Fruit fly (Drosophila melanogaster) whole organism: ENCODE measurements around the gene Agpat4.

Source experiments
- CG8478 ChIP-seq: fragments of >200 bp; optimal IDR thresholded peaks from 2 replicates; lab custom pipeline; 2018; ENCODE audit warnings: inconsistent platforms
- Dll ChIP-seq: fragments of >200 bp; optimal IDR thresholded peaks from 2 replicates; lab custom pipeline; 2017
- EcR ChIP-seq, 2 experiments: fragments of >200 bp; optimal IDR thresholded peaks; 2 replicates each; lab custom pipeline; 2017; ENCODE audit warnings: missing biosample characterization in 2 of 2, missing genetic modification characterization in 2 of 2, missing genetic modification reagents in 2 of 2
- pan ChIP-seq: fragments of >200 bp; optimal IDR thresholded peaks from 2 replicates; lab custom pipeline; 2017
- psq ChIP-seq: fragments of >200 bp; optimal IDR thresholded peaks from 2 replicates; lab custom pipeline; 2017
- usp ChIP-seq: fragments of >200 bp; optimal IDR thresholded peaks from 2 replicates; lab custom pipeline; 2017; ENCODE audit warnings: missing biosample characterization, missing genetic modification characterization, mixed read lengths

Gene Agpat4

DNA sequence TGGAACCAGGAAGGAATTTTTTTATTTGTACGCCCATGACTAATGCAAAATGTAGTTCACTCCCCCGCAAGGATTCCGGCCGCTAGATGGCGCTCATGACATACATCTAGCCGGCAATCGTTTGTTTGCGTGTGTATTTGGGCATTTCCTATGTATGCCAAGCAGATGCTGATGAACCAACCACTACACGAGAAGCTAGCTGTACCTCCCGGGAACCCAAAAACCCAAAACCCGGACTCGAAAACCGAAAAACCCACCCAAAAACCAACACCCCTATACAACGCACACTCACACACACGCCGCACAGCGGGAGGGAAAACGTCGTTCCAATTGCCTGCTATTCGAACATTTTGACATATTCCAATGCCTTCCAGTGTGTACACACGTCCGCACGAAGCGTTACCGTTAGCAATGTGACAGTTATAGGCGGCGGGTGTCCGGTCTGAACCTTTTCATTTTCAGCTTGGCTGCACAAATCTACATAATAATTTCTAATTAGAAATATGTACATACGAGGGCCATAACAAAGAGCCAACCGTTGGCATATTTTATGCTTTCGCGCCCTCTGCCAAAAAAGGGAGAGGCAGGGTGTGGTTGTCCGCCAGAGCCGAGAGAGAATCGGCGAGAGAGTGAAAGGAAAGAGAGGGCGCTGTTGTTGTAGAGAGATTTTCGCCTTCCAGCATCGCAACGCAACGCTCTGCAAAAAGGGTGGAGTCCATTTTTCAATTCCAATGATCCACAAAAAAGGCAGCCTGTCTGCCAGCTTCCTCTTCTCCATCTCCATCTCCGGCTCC lies 26.6 kb upstream of the Agpat4 start:
- TF ChIP-seq Dll (lab: Kevin White, UChicago): no peak
- no peak for TF ChIP-seq psq (lab: Kevin White, UChicago)
- no peak for TF ChIP-seq usp (GFP tag; lab: Kevin White, UChicago)
- TF ChIP-seq EcR (GFP tag; optimal IDR thresholded peaks at IDR 0.05; lab: Kevin White, UChicago): no peak
- no peak for TF ChIP-seq CG8478 (lab: Kevin White, UChicago)
- no peak for TF ChIP-seq pan (lab: Kevin White, UChicago)

DNA sequence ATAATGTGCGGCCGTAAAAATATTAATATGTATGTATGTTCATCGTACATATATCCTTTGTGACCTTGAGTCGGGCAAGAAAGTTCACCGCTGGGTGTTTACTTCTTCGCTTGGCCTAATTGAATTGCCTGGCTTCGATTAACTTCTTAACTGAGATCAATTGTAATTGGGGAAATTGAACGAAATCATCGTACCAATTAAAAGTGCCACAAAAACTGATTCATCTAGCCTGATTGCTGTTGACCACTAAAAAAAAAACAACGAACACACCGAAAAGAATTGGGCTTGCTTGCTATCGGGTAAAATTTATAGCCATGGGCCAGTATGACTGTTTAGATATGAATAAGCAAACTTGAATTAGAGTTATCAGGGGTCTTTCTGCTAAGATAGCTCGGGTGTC lies 20.9 kb upstream of the Agpat4 start:
- TF ChIP-seq pan (lab: Kevin White, UChicago) (no peak), CG8478 (lab: Kevin White, UChicago) (no peak), EcR (GFP tag; optimal IDR thresholded peaks at IDR 0.05; lab: Kevin White, UChicago) (no peak), Dll (lab: Kevin White, UChicago) (no peak), psq (lab: Kevin White, UChicago) (no peak)

DNA sequence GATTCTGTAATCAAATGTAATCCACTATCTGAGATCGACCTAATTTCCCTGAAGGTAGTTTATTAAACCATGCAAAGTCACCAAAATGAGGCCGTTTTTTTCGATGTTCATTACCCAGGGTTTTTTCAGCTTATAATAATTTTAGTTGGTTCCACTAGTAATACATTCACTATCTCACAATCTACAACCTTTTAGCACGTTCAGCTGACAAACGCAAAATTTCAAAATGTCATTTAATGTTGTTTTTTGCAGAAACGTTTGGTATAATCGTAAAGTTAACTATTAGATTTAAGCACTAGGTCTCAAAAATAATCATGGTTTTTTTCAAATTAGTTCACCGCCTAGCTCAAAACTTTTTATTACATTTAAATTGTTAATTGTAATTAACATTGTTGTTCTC lies 18.8 kb upstream of the Agpat4 start, which contains the start of gene CG44836:
Gene CG44836 (minus strand): TSS at position 101 of the 400 bp plus-strand sequence.
- no peak for TF ChIP-seq EcR (GFP tag; optimal IDR thresholded peaks at IDR 0.05; lab: Kevin White, UChicago)
- TF ChIP-seq Dll (lab: Kevin White, UChicago): no peak
- TF ChIP-seq pan (lab: Kevin White, UChicago): no peak
- no peak for TF ChIP-seq CG8478 (lab: Kevin White, UChicago)
- TF ChIP-seq psq (lab: Kevin White, UChicago): no peak
- no peak for TF ChIP-seq usp (GFP tag; lab: Kevin White, UChicago)

DNA sequence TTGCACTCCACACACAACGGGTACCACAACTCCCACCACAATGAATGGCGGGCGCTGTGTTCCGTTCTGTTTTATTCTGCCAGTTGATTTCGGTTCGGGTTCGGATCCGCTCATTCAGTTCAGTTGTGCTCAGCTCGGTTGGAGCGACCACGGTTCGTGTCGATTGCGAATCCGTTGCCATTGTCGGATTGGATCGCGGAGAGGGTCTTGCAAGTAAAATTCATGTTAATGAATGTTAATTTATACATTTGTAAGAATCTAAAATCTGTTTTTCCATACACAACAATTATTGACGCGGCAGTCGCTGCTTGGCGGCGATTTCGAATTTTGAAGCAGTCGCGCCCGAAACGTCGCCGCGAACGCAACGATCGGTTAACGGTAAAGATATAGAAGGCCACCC lies 13.1 kb upstream of the Agpat4 start, which contains the start of gene Gagr:
Gene Gagr (plus strand): TSS at position 81 of the 400 bp plus-strand sequence.
- TF ChIP-seq usp (GFP tag; lab: Kevin White, UChicago): no peak
- TF ChIP-seq Dll (lab: Kevin White, UChicago): no peak
- no peak for TF ChIP-seq CG8478 (lab: Kevin White, UChicago)
- no peak for TF ChIP-seq EcR (GFP tag; optimal IDR thresholded peaks at IDR 0.05; lab: Kevin White, UChicago)
- TF ChIP-seq pan (lab: Kevin White, UChicago): no peak
- no peak for TF ChIP-seq psq (lab: Kevin White, UChicago)

- TF ChIP-seq EcR (GFP tag; optimal IDR thresholded peaks at IDR 0.05; lab: Kevin White, UChicago) (no peak), CG8478 (lab: Kevin White, UChicago) (no peak), pan (lab: Kevin White, UChicago) (no peak), Dll (lab: Kevin White, UChicago) (no peak), psq (lab: Kevin White, UChicago) (no peak), usp (GFP tag; lab: Kevin White, UChicago) (no peak)
Observed at dm6 chr3L:16393700-16394099, 12.3 kb upstream of the Agpat4 start.

- no peak for TF ChIP-seq Dll (lab: Kevin White, UChicago)
- no peak for TF ChIP-seq EcR (GFP tag; optimal IDR thresholded peaks at IDR 0.05; lab: Kevin White, UChicago)
- no peak for TF ChIP-seq psq (lab: Kevin White, UChicago)
- no peak for TF ChIP-seq CG8478 (lab: Kevin White, UChicago)
- TF ChIP-seq usp (GFP tag; lab: Kevin White, UChicago): no peak
- TF ChIP-seq pan (lab: Kevin White, UChicago): no peak
Observed at dm6 chr3L:16392874-16393273, 11.5 kb upstream of the Agpat4 start.

DNA sequence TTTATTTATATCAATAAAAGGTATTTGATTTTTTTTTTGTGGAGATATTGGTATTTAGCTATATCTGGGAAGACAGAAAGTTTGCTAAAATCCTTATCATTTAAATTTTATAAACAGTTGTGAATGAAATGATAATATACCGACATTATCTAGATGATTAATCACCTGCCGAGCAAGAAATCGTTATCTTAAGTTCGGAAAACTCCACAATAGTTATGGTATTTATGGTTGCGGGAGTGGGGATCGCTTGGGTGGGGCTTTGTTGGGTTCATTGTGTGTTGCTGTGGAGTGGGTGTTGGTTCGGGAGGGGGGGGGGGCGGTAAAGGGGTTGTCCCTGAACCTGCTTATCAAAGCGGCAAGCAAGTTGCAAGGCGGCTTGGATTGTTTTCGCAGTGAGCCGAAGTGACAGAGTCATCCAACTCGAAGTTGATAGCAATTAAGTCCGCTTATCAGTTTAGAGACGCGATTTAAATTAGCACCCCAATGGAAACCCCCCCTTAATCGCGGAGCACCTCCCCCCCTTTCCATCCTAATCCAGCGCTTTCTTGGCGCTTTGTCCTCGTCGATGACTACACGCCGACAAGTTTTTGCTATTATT lies 10.9 kb upstream of the Agpat4 start:
- no peak for TF ChIP-seq psq (lab: Kevin White, UChicago)
- no peak for TF ChIP-seq Dll (lab: Kevin White, UChicago)
- TF ChIP-seq pan (lab: Kevin White, UChicago): no peak
- no peak for TF ChIP-seq usp (GFP tag; lab: Kevin White, UChicago)
- TF ChIP-seq CG8478 (lab: Kevin White, UChicago): no peak
- no peak for TF ChIP-seq EcR (GFP tag; optimal IDR thresholded peaks at IDR 0.05; lab: Kevin White, UChicago)

DNA sequence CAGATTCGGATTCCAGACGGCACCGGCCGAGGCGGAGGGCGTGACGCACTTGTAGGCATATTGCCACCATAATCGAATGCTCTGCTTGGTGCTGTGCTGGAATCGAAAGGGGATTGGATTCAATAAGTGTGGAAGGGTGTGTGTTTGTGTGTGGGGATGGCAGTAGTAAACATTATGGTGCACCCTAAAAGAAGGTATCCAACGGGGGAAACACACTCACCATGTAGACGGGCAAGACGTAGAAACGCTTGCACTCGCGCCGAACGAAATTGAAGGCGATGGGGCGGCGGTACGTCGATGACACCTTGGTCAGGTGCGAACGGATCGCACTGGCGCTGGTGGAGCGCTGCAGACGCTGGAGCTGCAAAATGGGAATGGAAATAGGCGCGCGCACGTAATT lies 9.9 kb upstream of the Agpat4 start:
- TF ChIP-seq CG8478 (lab: Kevin White, UChicago) (no peak), Dll (lab: Kevin White, UChicago) (no peak), usp (GFP tag; lab: Kevin White, UChicago) (no peak)

dm6 chr3L:16390793-16391192 lies 9.4 kb upstream of the Agpat4 start:
- no peak for TF ChIP-seq EcR (GFP tag; optimal IDR thresholded peaks at IDR 0.05; lab: Kevin White, UChicago)
- no peak for TF ChIP-seq psq (lab: Kevin White, UChicago)
- TF ChIP-seq Dll (lab: Kevin White, UChicago): no peak
- TF ChIP-seq usp (GFP tag; lab: Kevin White, UChicago): no peak
- no peak for TF ChIP-seq pan (lab: Kevin White, UChicago)
- no peak for TF ChIP-seq CG8478 (lab: Kevin White, UChicago)

DNA sequence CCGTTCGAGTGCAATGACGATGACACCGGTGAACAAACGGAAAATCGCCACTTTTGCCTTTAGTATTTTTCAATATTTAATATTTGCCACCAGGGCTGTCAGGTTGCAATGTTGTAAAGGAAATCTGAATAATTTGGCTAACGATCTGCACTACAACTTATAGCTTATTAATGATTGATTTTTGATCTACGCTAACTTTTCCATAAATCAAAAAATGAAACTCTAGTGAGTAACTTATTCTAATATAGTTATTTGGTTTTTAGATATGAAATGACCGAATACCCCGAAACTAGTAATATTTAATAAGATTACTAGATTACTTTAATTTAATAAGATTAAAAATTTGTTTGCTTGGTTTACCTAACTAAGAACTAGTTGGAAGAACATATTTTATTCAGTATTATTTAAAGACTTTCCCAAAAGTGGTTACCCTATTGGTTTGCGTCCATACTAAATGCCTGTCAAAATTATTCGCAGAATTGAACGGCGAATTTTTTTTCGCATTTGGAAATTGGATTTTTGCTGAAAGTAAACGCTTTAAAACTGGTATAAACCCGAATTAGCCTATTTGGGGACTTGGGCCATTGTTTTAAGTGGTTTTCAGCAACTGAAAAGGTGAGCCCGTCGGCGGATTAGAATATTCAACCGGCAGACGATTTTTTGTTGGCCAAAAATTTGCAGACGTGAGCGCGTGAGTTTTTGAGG lies 4.7 kb upstream of the Agpat4 start, which contains the start of the genes Agpat3 and RAF2:
Gene Agpat3 (minus strand): TSS at position 78 of the 705 bp plus-strand sequence.
Gene RAF2 (plus strand): TSS at position 448 of the 705 bp plus-strand sequence.
- TF ChIP-seq usp (GFP tag; lab: Kevin White, UChicago): no peak
- no peak for TF ChIP-seq psq (lab: Kevin White, UChicago)
- no peak for TF ChIP-seq pan (lab: Kevin White, UChicago)
- no peak for TF ChIP-seq CG8478 (lab: Kevin White, UChicago)
- no peak for TF ChIP-seq Dll (lab: Kevin White, UChicago)
- no peak for TF ChIP-seq EcR (GFP tag; optimal IDR thresholded peaks at IDR 0.05; lab: Kevin White, UChicago)
